Fruit fly (Drosophila melanogaster) whole organism: ENCODE results near the gene sna.

ENCODE experiments used
- CG8478 ChIP-seq: fragments of >200 bp; optimal IDR thresholded peaks from 2 replicates; lab custom pipeline; 2018; ENCODE audit warnings: inconsistent platforms
- Dll ChIP-seq: fragments of >200 bp; optimal IDR thresholded peaks from 2 replicates; lab custom pipeline; 2017
- EcR ChIP-seq, 2 experiments: fragments of >200 bp; optimal IDR thresholded peaks; 2 replicates each; lab custom pipeline; 2017; ENCODE audit warnings: missing biosample characterization in 2 of 2, missing genetic modification characterization in 2 of 2, missing genetic modification reagents in 2 of 2
- pan ChIP-seq: fragments of >200 bp; optimal IDR thresholded peaks from 2 replicates; lab custom pipeline; 2017
- psq ChIP-seq: fragments of >200 bp; optimal IDR thresholded peaks from 2 replicates; lab custom pipeline; 2017
- usp ChIP-seq: fragments of >200 bp; optimal IDR thresholded peaks from 2 replicates; lab custom pipeline; 2017; ENCODE audit warnings: missing biosample characterization, missing genetic modification characterization, mixed read lengths

The sna gene

DNA sequence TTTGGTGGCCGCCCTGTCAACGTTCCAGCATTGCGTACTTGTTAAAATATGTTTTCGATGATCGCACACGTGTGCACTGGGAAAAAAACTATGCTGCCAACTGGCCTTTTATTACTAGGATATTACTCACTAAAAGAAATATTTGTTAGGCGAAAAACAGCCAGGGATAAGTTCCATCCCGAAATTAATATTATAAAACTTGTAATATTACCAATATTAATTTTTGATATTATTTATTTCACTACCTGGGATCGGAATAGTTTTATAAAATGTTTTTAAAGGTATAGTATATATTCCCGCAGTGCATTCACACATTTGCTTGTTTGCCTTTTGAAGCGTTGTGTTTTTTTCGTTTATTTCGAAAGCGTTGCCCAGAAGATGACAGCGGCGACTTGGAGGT is 14.5 kb downstream of the sna start:
- no peak for TF ChIP-seq EcR (GFP tag; optimal IDR thresholded peaks at IDR 0.05; lab: Kevin White, UChicago)
- TF ChIP-seq Dll (lab: Kevin White, UChicago): no peak
- TF ChIP-seq CG8478: no peak
- TF ChIP-seq usp: no peak
- no peak for TF ChIP-seq pan (lab: Kevin White, UChicago)
- TF ChIP-seq psq (lab: Kevin White, UChicago): no peak

DNA sequence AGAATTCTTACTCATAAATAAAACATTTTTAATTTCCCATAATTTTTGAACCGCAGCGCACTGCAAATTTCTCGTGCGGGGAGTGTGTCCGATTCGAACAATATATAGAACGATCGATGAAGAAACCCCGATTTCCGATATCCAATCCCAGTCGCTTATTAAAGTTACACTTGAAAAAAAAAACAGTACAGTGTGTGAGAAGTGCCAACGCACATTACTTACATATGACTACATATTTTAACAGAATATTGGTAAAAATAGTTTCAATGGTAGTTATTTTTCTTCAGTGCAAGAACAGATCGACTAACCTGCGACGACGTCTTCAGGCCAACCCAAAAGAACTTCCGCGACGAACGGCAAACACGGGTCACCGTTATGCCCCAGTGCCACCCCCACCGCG is 15.1 kb downstream of the sna start:
- TF ChIP-seq pan (lab: Kevin White, UChicago): no peak
- TF ChIP-seq EcR (GFP tag; optimal IDR thresholded peaks at IDR 0.05; lab: Kevin White, UChicago): no peak
- TF ChIP-seq Dll (lab: Kevin White, UChicago): no peak
- no peak for TF ChIP-seq usp
- no peak for TF ChIP-seq psq (lab: Kevin White, UChicago)
- TF ChIP-seq CG8478: no peak

dm6 chr2L:15458919-15459318 is 19.1 kb downstream of the sna start:
- TF ChIP-seq Dll (lab: Kevin White, UChicago) (no peak), EcR (GFP tag; optimal IDR thresholded peaks at IDR 0.05; lab: Kevin White, UChicago) (no peak), usp (no peak), pan (lab: Kevin White, UChicago) (no peak), CG8478 (no peak), psq (lab: Kevin White, UChicago) (no peak)

DNA sequence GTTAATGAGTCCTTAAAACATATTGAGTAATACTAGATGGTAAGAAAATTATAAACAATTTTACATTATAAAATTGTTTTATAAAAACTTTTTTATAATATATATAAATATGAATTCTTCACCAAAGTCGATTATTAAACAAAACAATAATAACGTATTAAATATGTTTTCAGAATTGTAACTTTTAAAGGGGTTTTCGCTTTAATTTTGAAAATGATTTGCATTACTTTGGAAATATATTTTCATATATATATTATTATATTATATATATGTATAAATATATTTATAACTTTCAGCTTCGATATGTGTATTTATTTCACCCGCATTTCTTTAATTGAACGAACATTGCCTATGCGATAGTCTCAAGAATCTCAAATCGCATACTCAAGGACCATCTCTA is 20.0 kb downstream of the sna start:
- TF ChIP-seq pan (lab: Kevin White, UChicago): no peak
- no peak for TF ChIP-seq usp
- TF ChIP-seq EcR (GFP tag; optimal IDR thresholded peaks at IDR 0.05; lab: Kevin White, UChicago): no peak
- no peak for TF ChIP-seq CG8478
- TF ChIP-seq psq (lab: Kevin White, UChicago): no peak
- no peak for TF ChIP-seq Dll (lab: Kevin White, UChicago)

- no peak for TF ChIP-seq CG8478
- TF ChIP-seq psq (lab: Kevin White, UChicago): no peak
- no peak for TF ChIP-seq usp
- no peak for TF ChIP-seq Dll (lab: Kevin White, UChicago)
- TF ChIP-seq pan (lab: Kevin White, UChicago): no peak
- no peak for TF ChIP-seq EcR (GFP tag; optimal IDR thresholded peaks at IDR 0.05; lab: Kevin White, UChicago)
Observed at dm6 chr2L:15441852-15442549, 36.1 kb downstream of the sna start.

DNA sequence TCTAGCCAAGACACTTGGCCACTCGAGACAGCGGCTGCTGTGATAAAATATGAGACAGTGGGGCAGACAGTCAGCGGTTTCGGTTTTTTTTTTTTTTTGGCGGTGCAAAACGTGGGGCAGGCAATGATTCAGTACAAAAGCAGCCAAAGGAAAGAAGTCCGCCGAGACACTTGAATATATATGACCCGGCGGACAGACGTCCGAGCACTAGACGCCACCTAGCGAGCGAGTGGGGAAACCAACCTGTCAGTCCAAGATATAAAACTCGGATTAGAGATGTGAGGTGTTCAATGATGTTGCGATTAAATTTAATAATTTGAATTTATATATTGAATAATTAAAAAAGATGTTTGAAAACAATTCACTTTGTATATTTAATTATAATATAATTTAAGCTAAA is 39.1 kb downstream of the sna start:
- no peak for TF ChIP-seq pan (lab: Kevin White, UChicago)
- no peak for TF ChIP-seq CG8478
- no peak for TF ChIP-seq Dll (lab: Kevin White, UChicago)
- no peak for TF ChIP-seq usp
- no peak for TF ChIP-seq EcR (GFP tag; optimal IDR thresholded peaks at IDR 0.05; lab: Kevin White, UChicago)
- TF ChIP-seq psq (lab: Kevin White, UChicago): no peak

DNA sequence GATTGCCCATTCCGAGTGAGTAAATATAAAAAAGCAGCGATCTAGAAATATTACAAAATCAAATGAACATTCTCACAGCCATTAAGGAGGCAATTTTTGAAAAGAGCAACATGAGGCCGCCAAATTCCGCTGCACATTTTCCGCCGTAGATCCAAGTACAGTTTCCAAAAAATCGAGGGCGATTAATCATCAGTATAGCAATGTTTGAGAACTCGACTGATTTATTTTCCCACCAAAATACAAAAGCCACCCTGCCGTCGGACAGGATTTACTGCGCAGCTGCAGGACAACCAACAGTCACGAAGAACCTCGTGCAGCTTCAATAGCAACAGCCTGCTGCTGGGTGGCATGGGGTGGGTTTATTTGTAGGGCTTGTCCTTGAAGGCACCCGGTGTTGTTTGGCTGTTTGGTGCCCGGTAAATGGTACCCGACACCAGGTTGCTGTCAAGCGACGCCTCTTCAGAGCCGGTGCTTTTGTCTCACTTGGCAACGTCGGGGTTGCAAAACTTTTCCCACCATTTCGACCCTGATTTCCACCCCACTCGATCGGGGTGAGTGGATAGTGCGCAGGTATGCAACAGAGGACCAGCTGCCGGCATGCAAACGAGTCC is 42.3 kb downstream of the sna start:
- TF ChIP-seq EcR (GFP tag; optimal IDR thresholded peaks at IDR 0.05; lab: Kevin White, UChicago) (no peak), Dll (lab: Kevin White, UChicago) (no peak), CG8478 (no peak), usp (no peak), psq (lab: Kevin White, UChicago) (no peak), pan (lab: Kevin White, UChicago) (no peak)

DNA sequence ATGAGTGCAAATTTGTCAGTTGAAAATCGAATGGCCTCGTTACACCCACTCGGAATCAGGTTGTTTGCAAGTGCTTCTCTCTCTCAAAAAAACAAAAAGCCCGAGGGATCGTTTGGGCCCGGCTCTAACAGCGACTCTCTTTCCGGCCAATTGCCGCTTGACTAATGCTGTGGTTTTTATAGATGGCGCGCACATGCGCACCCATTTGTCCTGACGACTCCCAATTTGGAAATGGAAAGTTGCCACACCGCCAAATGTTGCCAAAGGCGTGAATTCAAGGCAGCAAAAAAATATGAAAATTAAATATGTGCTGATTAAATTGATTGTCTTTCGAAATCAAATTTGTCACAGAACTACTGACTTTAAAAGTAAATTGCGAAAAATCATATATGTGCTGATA is 43.1 kb downstream of the sna start:
- TF ChIP-seq usp (no peak), EcR (GFP tag; optimal IDR thresholded peaks at IDR 0.05; lab: Kevin White, UChicago) (no peak), Dll (lab: Kevin White, UChicago) (no peak), psq (lab: Kevin White, UChicago) (no peak), pan (lab: Kevin White, UChicago) (no peak), CG8478 (no peak)

DNA sequence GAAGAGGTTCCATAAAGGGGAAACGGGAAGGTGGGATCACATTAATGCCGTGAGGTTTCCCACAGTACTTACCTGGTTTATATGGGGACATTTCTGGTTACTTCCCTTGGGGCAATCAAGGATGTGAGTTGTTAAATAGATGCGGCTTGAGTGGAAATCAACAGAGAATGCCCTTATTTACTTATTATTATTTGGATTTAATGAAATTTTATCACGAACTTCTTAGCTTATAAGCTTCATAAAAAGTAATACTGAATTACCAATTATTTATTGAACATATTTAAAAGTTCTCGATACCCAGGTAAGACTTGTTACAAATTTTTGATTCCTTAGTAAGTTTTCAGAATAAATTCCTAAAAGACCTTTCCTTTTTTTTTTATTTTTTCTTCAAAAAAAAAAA is 45.1 kb downstream of the sna start, which contains the start of gene CG4161:
Gene CG4161, plus strand, starts transcription at position 301 of the 400 bp plus-strand sequence.
- TF ChIP-seq CG8478 (no peak), usp (no peak), psq (lab: Kevin White, UChicago) (no peak), pan (lab: Kevin White, UChicago) (no peak)

dm6 chr2L:15432260-15432659 is 45.8 kb downstream of the sna start:
- TF ChIP-seq CG8478 (no peak), usp (no peak), pan (lab: Kevin White, UChicago) (no peak), EcR (GFP tag; optimal IDR thresholded peaks at IDR 0.05; lab: Kevin White, UChicago) (no peak), psq (lab: Kevin White, UChicago) (no peak), Dll (lab: Kevin White, UChicago) (no peak)

DNA sequence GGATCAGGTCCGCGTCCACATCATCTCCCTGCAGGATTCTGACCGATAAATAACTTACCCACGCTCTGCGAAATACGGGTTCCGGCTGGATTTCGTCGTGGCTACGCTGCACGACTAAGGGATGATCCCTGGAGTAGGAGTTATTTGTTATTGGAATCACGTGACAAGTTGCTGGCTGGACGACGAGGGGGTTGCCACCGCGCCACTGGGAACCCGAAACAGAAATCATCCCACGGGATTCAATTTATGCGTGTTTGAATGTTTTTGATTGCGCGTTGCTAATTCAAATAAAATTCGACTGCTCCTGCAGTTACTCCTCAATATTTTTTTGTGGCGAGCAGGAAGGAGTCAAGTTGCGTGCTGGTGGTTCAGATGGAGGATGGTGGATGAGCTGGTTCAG is 48.4 kb downstream of the sna start:
- TF ChIP-seq CG8478 (no peak), Dll (lab: Kevin White, UChicago) (no peak), usp (no peak), psq (lab: Kevin White, UChicago) (no peak), EcR (GFP tag; optimal IDR thresholded peaks at IDR 0.05; lab: Kevin White, UChicago) (no peak), pan (lab: Kevin White, UChicago) (no peak)

dm6 chr2L:15426736-15427222 is 51.3 kb downstream of the sna start:
- TF ChIP-seq psq (lab: Kevin White, UChicago) (no peak), pan (lab: Kevin White, UChicago) (no peak), CG8478 (no peak), usp (no peak), EcR (GFP tag; optimal IDR thresholded peaks at IDR 0.05; lab: Kevin White, UChicago) (no peak), Dll (lab: Kevin White, UChicago) (no peak)
